Worm (Caenorhabditis elegans): ENCODE data around the gene cct-6.
A peak's percentile ranks its signal among the peaks of the same experiment; 100 is the strongest.

Gene cct-6

DNA sequence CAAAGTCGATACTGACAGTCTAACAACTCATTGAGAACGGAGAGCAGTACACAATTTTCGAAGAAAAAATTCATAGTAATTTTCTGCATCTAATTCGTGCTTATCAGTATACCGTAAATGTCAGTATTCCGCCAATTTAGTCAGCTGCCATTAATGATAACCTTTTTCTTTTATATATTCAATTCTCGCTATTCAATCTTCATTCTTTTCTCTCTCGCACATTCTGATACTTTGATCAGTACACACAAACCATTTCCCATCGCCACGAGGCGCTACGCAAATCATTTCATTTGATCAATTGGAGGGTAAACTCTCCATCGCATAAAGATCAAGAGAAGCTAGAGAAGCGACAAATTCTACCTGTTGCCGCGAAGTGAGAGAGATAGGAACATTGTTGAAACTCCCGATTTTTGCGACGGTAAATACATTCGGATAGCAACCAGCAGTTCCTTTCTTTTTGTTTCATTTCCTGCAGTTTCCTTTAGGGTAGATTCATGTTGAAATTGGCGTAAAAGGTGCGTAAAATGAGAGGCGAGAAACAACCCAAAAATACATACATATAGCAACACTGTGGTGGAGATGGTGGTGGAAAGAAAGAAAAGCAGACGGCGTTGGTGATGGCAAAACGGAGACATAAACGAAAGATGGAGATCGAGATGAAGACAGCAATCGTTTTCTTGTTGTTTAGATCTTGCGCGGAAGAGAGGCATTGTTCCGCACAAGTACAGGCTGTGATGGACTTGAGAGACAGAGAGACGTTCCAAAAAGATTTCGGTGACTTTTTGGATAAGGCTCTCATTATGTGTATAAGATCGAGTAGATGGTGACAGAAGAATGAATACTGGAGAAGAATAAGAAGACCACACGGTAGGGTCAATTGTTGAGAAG lies 17.1 kb downstream of the cct-6 start (continued):
- TF ChIP-seq tag-97 (GFP tag; IDR thresholded peaks at IDR 0.05), result no peak
- TF ChIP-seq zip-2 (tag; optimal IDR thresholded peaks at IDR 0.05), result no peak
- no peak for TF ChIP-seq snpc-1.2 (GFP tag; IDR thresholded peaks at IDR 0.05)
- TF ChIP-seq Y5F2A.4 (GFP tag; optimal IDR thresholded peaks at IDR 0.05), result no peak
- TF ChIP-seq cey-2 (tag; optimal IDR thresholded peaks at IDR 0.05; ENCODE audit: borderline replicate concordance, insufficient read depth), result peak; percentile 9
- no peak for TF ChIP-seq saeg-2 (GFP tag; IDR thresholded peaks at IDR 0.05)
- TF ChIP-seq rbr-2 (tag; optimal IDR thresholded peaks at IDR 0.05), result no peak
- TF ChIP-seq ZK546.5 (tag; optimal IDR thresholded peaks at IDR 0.05), result no peak
- TF ChIP-seq unc-62 (GFP tag; optimal IDR thresholded peaks at IDR 0.05 in 1 of 2), result peak; percentile 49 to 82
- no peak for TF ChIP-seq unc-62 (tag; optimal IDR thresholded peaks at IDR 0.05)
- no peak for TF ChIP-seq set-16 (GFP tag; IDR thresholded peaks at IDR 0.05)
- no peak for TF ChIP-seq daf-12 (tag; optimal IDR thresholded peaks at IDR 0.05)
- no peak for TF ChIP-seq snpc-4 (tag; optimal IDR thresholded peaks at IDR 0.05)
- TF ChIP-seq pha-4 (GFP tag; IDR thresholded peaks at IDR 0.05), result no peak
- TF ChIP-seq pha-4 (tag; optimal IDR thresholded peaks at IDR 0.05), result no peak
- TF ChIP-seq egl-43 (GFP tag; IDR thresholded peaks at IDR 0.05), result no peak
- TF ChIP-seq daf-8 (GFP tag; IDR thresholded peaks at IDR 0.05), result no peak
- TF ChIP-seq aly-2 (tag; optimal IDR thresholded peaks at IDR 0.05), result no peak
- TF ChIP-seq nhr-6 (tag; optimal IDR thresholded peaks at IDR 0.05), result peak; percentile 67
- TF ChIP-seq F49E8.2 (tag; optimal IDR thresholded peaks at IDR 0.05; ENCODE audit: borderline replicate concordance), result no peak
- TF ChIP-seq zip-11 (GFP tag; IDR thresholded peaks at IDR 0.05), result no peak
- peak; percentile 70 to 93 for TF ChIP-seq mdl-1 (tag; optimal IDR thresholded peaks at IDR 0.05)

DNA sequence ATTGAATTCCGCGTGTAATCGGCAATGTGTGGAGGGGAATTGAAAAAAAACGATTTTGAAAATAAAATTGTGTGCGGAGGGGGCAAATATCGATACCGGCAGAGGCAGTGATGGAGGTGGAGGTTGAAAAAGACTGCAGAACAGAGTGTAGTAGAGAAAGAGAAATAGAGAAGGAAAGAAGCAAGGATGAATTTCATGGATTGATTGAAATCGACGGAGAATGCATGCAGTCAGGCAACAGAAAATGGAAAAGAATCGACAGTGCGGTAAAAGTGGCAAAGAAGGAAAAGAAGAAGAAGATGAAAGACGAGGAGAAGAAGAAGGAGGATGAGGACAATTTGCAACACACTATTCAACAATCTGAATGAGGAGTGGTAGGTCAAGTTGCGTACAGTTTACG lies 18.7 kb downstream of the cct-6 start, which contains the start of gene W04D12.1:
TSS of gene W04D12.1 (plus strand) at position 111 of the 400 bp plus-strand sequence.
- TF ChIP-seq unc-62 (GFP tag; optimal IDR thresholded peaks at IDR 0.05 in 1 of 2), result peak in 1 of 2 experiments; percentile 63
- TF ChIP-seq unc-62 (tag; optimal IDR thresholded peaks at IDR 0.05), result no peak
- TF ChIP-seq snpc-1.2 (GFP tag; IDR thresholded peaks at IDR 0.05), result 0 out of 2 replicates have a peak, but pooled peaks have one; percentile 32
- no peak for TF ChIP-seq set-16 (GFP tag; IDR thresholded peaks at IDR 0.05)
- 0 out of 2 replicates have a peak, but pooled peaks have one; percentile 15 for TF ChIP-seq ZK337.2 (GFP tag; IDR thresholded peaks at IDR 0.05)
- TF ChIP-seq lin-29 (GFP tag; IDR thresholded peaks at IDR 0.05), result no peak

DNA sequence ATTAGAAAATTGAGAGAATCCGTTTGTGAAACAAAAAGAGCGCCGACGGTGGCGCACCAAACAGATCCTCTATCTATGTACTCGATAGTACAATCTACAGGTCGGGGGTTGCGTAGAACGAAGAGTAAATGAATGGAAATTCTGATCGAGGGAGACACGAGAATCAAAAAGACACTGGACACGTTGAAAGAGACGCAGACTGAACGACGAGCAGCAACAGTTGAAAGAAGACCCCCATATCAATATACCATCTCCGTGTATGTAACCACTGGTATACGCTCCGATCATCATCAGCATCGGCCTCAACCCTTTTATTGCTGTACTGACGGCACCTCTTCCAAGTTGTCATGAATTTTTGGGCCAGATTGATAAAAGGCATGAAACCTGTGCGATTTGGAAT lies 19.2 kb downstream of the cct-6 start:
- TF ChIP-seq daf-16 (GFP tag; optimal IDR thresholded peaks at IDR 0.05) (no peak), daf-16 (tag; optimal IDR thresholded peaks at IDR 0.05) (peak; percentile 30), zip-2 (tag; optimal IDR thresholded peaks at IDR 0.05) (no peak), dve-1 (tag; optimal IDR thresholded peaks at IDR 0.05; ENCODE audit: insufficient read depth) (no peak), mdl-1 (tag; optimal IDR thresholded peaks at IDR 0.05) (peak in 1 of 2 experiments; percentile 2), unc-62 (GFP tag; optimal IDR thresholded peaks at IDR 0.05 in 1 of 2) (peak in 1 of 2 experiments; percentile 86), unc-62 (tag; optimal IDR thresholded peaks at IDR 0.05) (no peak)

DNA sequence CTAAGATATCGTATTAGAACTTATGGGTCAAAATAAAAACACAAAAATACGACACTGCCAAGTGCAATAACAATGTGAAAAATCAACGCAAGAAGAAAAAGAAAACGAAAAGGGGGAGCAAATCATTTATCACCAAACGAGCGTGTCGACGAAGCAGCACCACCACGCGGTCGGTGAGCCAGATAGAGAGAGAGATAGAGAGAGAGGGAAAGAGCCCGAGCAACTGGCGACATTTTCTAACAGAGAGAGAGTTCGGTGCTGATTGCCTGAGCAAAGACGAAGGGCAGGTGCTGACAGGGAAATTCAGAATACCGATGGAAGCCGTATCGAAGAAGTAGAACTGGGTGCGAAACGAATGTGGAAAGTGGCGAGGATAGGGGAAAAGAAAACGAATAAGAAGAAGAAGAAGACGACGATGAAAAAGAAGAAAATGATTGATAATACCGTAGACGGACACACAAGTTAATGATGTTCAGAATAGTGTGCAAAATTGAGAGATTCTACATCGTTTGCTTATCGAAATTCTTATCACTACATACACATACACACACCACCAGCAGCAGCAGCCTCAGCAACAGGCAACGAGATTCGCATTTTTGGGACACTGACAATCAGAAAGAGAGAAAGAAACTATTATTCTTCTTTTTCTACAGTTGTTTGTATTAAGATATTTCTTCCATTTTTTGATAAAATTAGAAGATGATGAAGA lies 20.2 kb downstream of the cct-6 start:
- TF ChIP-seq ztf-7 (tag; optimal IDR thresholded peaks at IDR 0.05) (peak; percentile 16), unc-62 (GFP tag; optimal IDR thresholded peaks at IDR 0.05 in 1 of 2) (peak in 1 of 2 experiments; percentile 88), unc-62 (tag; optimal IDR thresholded peaks at IDR 0.05) (no peak), nhr-11 (tag; optimal IDR thresholded peaks at IDR 0.05) (peak; percentile 25), lin-38 (GFP tag; IDR thresholded peaks at IDR 0.05) (no peak), mdl-1 (tag; optimal IDR thresholded peaks at IDR 0.05) (peak in 1 of 2 experiments; percentile 31), zag-1 (tag; optimal IDR thresholded peaks at IDR 0.05) (no peak), hlh-11 (tag; optimal IDR thresholded peaks at IDR 0.05) (peak; percentile 82), madf-5 (GFP tag; IDR thresholded peaks at IDR 0.05) (no peak), mes-2 (tag; optimal IDR thresholded peaks at IDR 0.05; ENCODE audit: poor library complexity, severe bottlenecking) (peak; percentile 66), dmd-6 (GFP tag; IDR thresholded peaks at IDR 0.05) (peak; percentile 71), mep-1 (tag; optimal IDR thresholded peaks at IDR 0.05) (peak; percentile 27), madf-9 (GFP tag; conservative IDR thresholded peaks at IDR 0.05) (no peak), ceh-44 (GFP tag; IDR thresholded peaks at IDR 0.05) (no peak), ces-1 (GFP tag; optimal IDR thresholded peaks at IDR 0.05) (no peak), vab-7 (GFP tag; IDR thresholded peaks at IDR 0.05) (no peak), F37D6.2 (tag; optimal IDR thresholded peaks at IDR 0.05) (no peak), lir-3 (tag; optimal IDR thresholded peaks at IDR 0.05) (no peak), D1046.2 (GFP tag; IDR thresholded peaks at IDR 0.05) (no peak)

Data from whole organism, L4 larva.